Worm (Caenorhabditis elegans) whole organism, late embryonic: ENCODE measurements around the gene F46F5.15.

Experiments
- ama-1 ChIP-seq: fragments of 150-350 bp; optimal IDR thresholded peaks from 2 replicates; lab custom pipeline; 2014
- ceh-24 ChIP-seq: sonication (generic microtip); optimal IDR thresholded peaks from 2 replicates; lab custom pipeline; 2016; ENCODE audit warnings: mild to moderate bottlenecking, missing genetic modification characterization, missing compliant biosample characterization
- ceh-31 ChIP-seq: sonication (generic microtip); optimal IDR thresholded peaks from 2 replicates; lab custom pipeline; 2016; ENCODE audit warnings: missing genetic modification characterization, missing compliant biosample characterization
- elt-2 ChIP-seq: sonication (generic microtip); optimal IDR thresholded peaks from 2 replicates; lab custom pipeline; 2016; ENCODE audit warnings: missing genetic modification reagents, missing genetic modification characterization, missing compliant biosample characterization
- ets-4 ChIP-seq: sonication (generic microtip); optimal IDR thresholded peaks from 2 replicates; lab custom pipeline; 2016; ENCODE audit warnings: missing genetic modification characterization, missing compliant biosample characterization
- hlh-30 ChIP-seq: sonication (generic microtip); optimal IDR thresholded peaks from 2 replicates; lab custom pipeline; 2017; ENCODE audit warnings: antibody characterized with exemption, missing genetic modification characterization, missing compliant biosample characterization; ENCODE audit not compliant: insufficient read depth
- lin-11 ChIP-seq: fragments of 200-800 bp; sonication (Bioruptor generic); optimal IDR thresholded peaks from 2 replicates; lab custom pipeline; 2018; ENCODE audit warnings: mild to moderate bottlenecking, missing genetic modification characterization, missing compliant biosample characterization
- nhr-11 ChIP-seq: fragments of 150-350 bp; optimal IDR thresholded peaks from 2 replicates; lab custom pipeline; 2014; ENCODE audit warnings: missing biosample characterization, missing genetic modification characterization
- pha-4 ChIP-seq: fragments of 150-350 bp; optimal IDR thresholded peaks from 2 replicates; lab custom pipeline; 2018; ENCODE audit warnings: missing biosample characterization, missing genetic modification reagents, missing genetic modification characterization
- rnt-1 ChIP-seq: sonication (generic microtip); optimal IDR thresholded peaks from 2 replicates; lab custom pipeline; 2016; ENCODE audit warnings: missing genetic modification characterization, missing compliant biosample characterization
- sox-4 ChIP-seq: sonication (generic microtip); optimal IDR thresholded peaks from 2 replicates; lab custom pipeline; 2017; ENCODE audit warnings: mild to moderate bottlenecking, missing genetic modification characterization, inconsistent platforms, missing compliant biosample characterization

DNA sequence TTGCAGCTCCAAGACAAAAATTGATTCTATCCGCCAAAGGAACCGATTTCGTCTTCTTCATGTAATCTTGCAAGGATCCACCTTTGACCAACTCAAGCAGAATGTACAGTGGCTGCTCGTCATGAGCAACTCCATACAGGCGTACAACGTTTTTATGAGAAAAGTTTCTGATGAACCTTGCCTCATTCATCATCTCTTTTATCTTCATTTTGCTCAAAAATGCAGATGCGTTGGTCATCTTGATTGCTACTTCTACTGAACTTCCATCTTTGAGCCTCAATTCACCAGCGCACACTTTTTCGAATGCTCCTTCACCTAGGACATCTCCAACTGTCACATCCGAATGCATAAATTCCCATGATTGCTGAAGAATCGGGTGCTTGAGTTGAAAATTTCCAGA is 8.7 kb downstream of the F46F5.15 start:
- TF ChIP-seq ets-4 (tag; lab: Kevin White, UChicago) (no peak), ama-1 (lab: Kevin White, UChicago) (no peak), nhr-11 (tag; lab: Kevin White, UChicago) (no peak), ceh-31 (tag; lab: Kevin White, UChicago) (no peak), elt-2 (tag; lab: Kevin White, UChicago) (no peak), lin-11 (tag; lab: Kevin White, UChicago) (no peak), hlh-30 (tag; lab: Kevin White, UChicago) (no peak), rnt-1 (no peak), ceh-24 (tag; lab: Kevin White, UChicago) (no peak), sox-4 (tag; lab: Kevin White, UChicago) (no peak), pha-4 (no peak)
